Worm (Caenorhabditis elegans): Measurements from ENCODE around the gene ech-8.

DNA sequence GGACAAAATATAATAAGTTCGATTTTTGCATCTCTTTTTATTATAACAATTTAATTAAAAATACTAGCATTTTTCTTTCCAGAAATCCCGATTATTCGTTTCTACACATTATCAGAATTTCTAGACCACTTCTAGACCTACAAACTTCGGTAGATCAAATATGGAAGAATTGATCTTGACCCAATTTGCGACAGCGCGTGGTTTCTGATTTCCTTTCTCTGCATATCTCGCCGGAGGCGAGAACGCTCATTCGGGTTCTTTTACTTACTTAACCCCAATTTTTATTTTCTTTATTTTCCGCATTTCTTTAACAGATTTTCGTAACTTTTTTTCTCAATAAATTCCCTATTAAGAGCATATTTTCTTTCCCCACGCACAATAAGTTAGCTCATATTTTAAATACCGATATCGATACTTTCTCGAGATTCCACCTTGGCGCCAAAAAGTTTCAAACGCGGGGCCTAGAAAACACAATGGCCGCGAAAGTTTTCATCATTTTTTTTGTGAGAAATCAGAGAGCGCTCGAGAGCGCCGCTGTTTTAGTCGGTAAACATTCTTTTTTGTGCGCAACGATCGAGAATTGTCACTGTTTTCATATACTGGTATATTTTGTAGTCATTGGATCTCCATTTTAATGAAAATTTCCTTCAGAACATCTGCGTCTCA lies 3.6 kb upstream of the ech-8 start:
- TF ChIP-seq zag-1 (tag; optimal IDR thresholded peaks at IDR 0.05) (no peak), pqm-1 (tag; optimal IDR thresholded peaks at IDR 0.05) (no peak), ama-1 (optimal IDR thresholded peaks at IDR 0.05) (no peak), dve-1 (tag; optimal IDR thresholded peaks at IDR 0.05; ENCODE audit: insufficient read depth) (no peak), lin-13 (GFP tag; optimal IDR thresholded peaks at IDR 0.05) (no peak), F44E2.7 (GFP tag; IDR thresholded peaks at IDR 0.05) (no peak), ceh-20 (GFP tag; IDR thresholded peaks at IDR 0.05) (no peak), lsy-2 (tag; optimal IDR thresholded peaks at IDR 0.05) (no peak), nhr-76 (tag; optimal IDR thresholded peaks at IDR 0.05) (no peak), snpc-4 (tag; optimal IDR thresholded peaks at IDR 0.05) (no peak)
